Worm (Caenorhabditis elegans) whole organism, L3 larva: Measurements from ENCODE around the gene C09G12.17.

Experiments
- ZK546.5 ChIP-seq: sonication (generic microtip); optimal IDR thresholded peaks from 2 replicates; lab custom pipeline; 2017; ENCODE audit warnings: missing biosample characterization, missing genetic modification characterization
- aly-2 ChIP-seq: fragments of 150-350 bp; optimal IDR thresholded peaks from 2 replicates; lab custom pipeline; 2014; ENCODE audit warnings: missing biosample characterization, missing genetic modification characterization
- ama-1 ChIP-seq: fragments of 150-350 bp; optimal IDR thresholded peaks from 2 replicates; lab custom pipeline; 2018
- ceh-28 ChIP-seq: fragments of 150-350 bp; optimal IDR thresholded peaks from 2 replicates; lab custom pipeline; 2014; ENCODE audit warnings: missing biosample characterization, missing genetic modification reagents, missing genetic modification characterization
- ceh-82 ChIP-seq: fragments of 150-350 bp; optimal IDR thresholded peaks from 2 replicates; lab custom pipeline; 2014; ENCODE audit warnings: missing biosample characterization, missing genetic modification characterization
- daf-12 ChIP-seq: fragments of 150-350 bp; optimal IDR thresholded peaks from 2 replicates; lab custom pipeline; 2014; ENCODE audit warnings: missing biosample characterization, missing genetic modification reagents, missing genetic modification characterization
- egl-27 ChIP-seq: sonication (generic microtip); optimal IDR thresholded peaks from 4 replicates; lab custom pipeline; 2017; ENCODE audit warnings: missing biosample characterization, missing genetic modification reagents, missing genetic modification characterization
- egl-5 ChIP-seq: fragments of 150-350 bp; optimal IDR thresholded peaks from 2 replicates; lab custom pipeline; 2017; ENCODE audit warnings: missing biosample characterization, missing genetic modification reagents, missing genetic modification characterization, inconsistent platforms
- elt-1 ChIP-seq: fragments of 150-350 bp; optimal IDR thresholded peaks from 2 replicates; lab custom pipeline; 2014; ENCODE audit warnings: missing biosample characterization, missing genetic modification characterization
- elt-2 ChIP-seq: sonication (generic microtip); optimal IDR thresholded peaks from 2 replicates; lab custom pipeline; 2016; ENCODE audit warnings: missing genetic modification reagents, mild to moderate bottlenecking, missing genetic modification characterization, missing compliant biosample characterization
- eor-1 ChIP-seq, 2 experiments: fragments of 150-350 bp; optimal IDR thresholded peaks; 2 replicates each; lab custom pipeline; 2014 to 2018; ENCODE audit warnings: missing biosample characterization in 2 of 2, missing genetic modification characterization in 2 of 2
- fkh-10 ChIP-seq: sonication (generic microtip); optimal IDR thresholded peaks from 2 replicates; lab custom pipeline; 2017; ENCODE audit warnings: missing biosample characterization, missing genetic modification reagents, missing genetic modification characterization
- fkh-2 ChIP-seq: fragments of 150-350 bp; optimal IDR thresholded peaks from 2 replicates; lab custom pipeline; 2014; ENCODE audit warnings: missing biosample characterization, missing genetic modification reagents, missing genetic modification characterization
- hmg-11 ChIP-seq: sonication (generic microtip); optimal IDR thresholded peaks from 2 replicates; lab custom pipeline; 2016; ENCODE audit warnings: missing genetic modification characterization, missing compliant biosample characterization
- jun-1 ChIP-seq: fragments of 150-350 bp; optimal IDR thresholded peaks from 2 replicates; lab custom pipeline; 2014; ENCODE audit warnings: missing biosample characterization, missing genetic modification reagents, missing genetic modification characterization
- lin-15B ChIP-seq: fragments of 150-350 bp; optimal IDR thresholded peaks from 2 replicates; lab custom pipeline; 2014; ENCODE audit warnings: missing biosample characterization, missing genetic modification characterization
- lin-39 ChIP-seq: fragments of 150-350 bp; optimal IDR thresholded peaks from 2 replicates; lab custom pipeline; 2018; ENCODE audit warnings: missing biosample characterization, missing genetic modification reagents, missing genetic modification characterization
- lsy-12 ChIP-seq: sonication (generic microtip); optimal IDR thresholded peaks from 2 replicates; lab custom pipeline; 2016; ENCODE audit warnings: mild to moderate bottlenecking, missing genetic modification characterization, missing compliant biosample characterization
- mdl-1 ChIP-seq: fragments of 150-350 bp; optimal IDR thresholded peaks from 2 replicates; lab custom pipeline; 2014; ENCODE audit warnings: missing biosample characterization, missing genetic modification characterization
- nfya-1 ChIP-seq: sonication (generic microtip); optimal IDR thresholded peaks from 2 replicates; lab custom pipeline; 2017; ENCODE audit warnings: missing genetic modification characterization, mild to moderate bottlenecking, missing compliant biosample characterization, antibody characterized with exemption, moderate library complexity; ENCODE audit not compliant: insufficient read depth
- nhr-11 ChIP-seq: fragments of 150-350 bp; optimal IDR thresholded peaks from 2 replicates; lab custom pipeline; 2014; ENCODE audit warnings: missing biosample characterization, missing genetic modification characterization
- nhr-12 ChIP-seq: fragments of 150-350 bp; optimal IDR thresholded peaks from 2 replicates; lab custom pipeline; 2014; ENCODE audit warnings: missing biosample characterization, missing genetic modification characterization
- nhr-23 ChIP-seq: fragments of 150-350 bp; optimal IDR thresholded peaks from 2 replicates; lab custom pipeline; 2014; ENCODE audit warnings: missing biosample characterization, missing genetic modification reagents, missing genetic modification characterization
- nhr-237 ChIP-seq: fragments of 150-350 bp; optimal IDR thresholded peaks from 2 replicates; lab custom pipeline; 2014; ENCODE audit warnings: missing biosample characterization, missing genetic modification characterization
- nhr-25 ChIP-seq: sonication (generic microtip); optimal IDR thresholded peaks from 2 replicates; lab custom pipeline; 2017; ENCODE audit warnings: missing biosample characterization, missing genetic modification characterization
- nhr-43 ChIP-seq: sonication (generic microtip); optimal IDR thresholded peaks from 2 replicates; lab custom pipeline; 2016; ENCODE audit warnings: mild to moderate bottlenecking, missing genetic modification characterization, missing compliant biosample characterization; ENCODE audit not compliant: poor library complexity, severe bottlenecking
- nhr-67 ChIP-seq: fragments of 150-350 bp; optimal IDR thresholded peaks from 2 replicates; lab custom pipeline; 2014; ENCODE audit warnings: missing biosample characterization, missing genetic modification characterization
- nhr-76 ChIP-seq: fragments of 150-350 bp; sonication (generic microtip); optimal IDR thresholded peaks from 5 replicates; lab custom pipeline; 2014; ENCODE audit warnings: missing biosample characterization, missing genetic modification characterization
- nhr-77 ChIP-seq: fragments of 150-350 bp; optimal IDR thresholded peaks from 2 replicates; lab custom pipeline; 2014; ENCODE audit warnings: missing biosample characterization, missing genetic modification characterization
- pha-4 ChIP-seq: fragments of 150-350 bp; optimal IDR thresholded peaks from 2 replicates; lab custom pipeline; 2014; ENCODE audit warnings: missing biosample characterization, missing genetic modification reagents, missing genetic modification characterization
- pqm-1 ChIP-seq: fragments of 150-350 bp; optimal IDR thresholded peaks from 2 replicates; lab custom pipeline; 2017; ENCODE audit warnings: missing biosample characterization, missing genetic modification characterization, inconsistent platforms
- sea-2 ChIP-seq: fragments of 150-350 bp; sonication (generic microtip); optimal IDR thresholded peaks from 4 replicates; lab custom pipeline; 2014; ENCODE audit warnings: missing biosample characterization, missing genetic modification reagents, missing genetic modification characterization
- skn-1 ChIP-seq: fragments of 150-350 bp; optimal IDR thresholded peaks from 2 replicates; lab custom pipeline; 2014; ENCODE audit warnings: missing biosample characterization, missing genetic modification characterization
- snpc-4 ChIP-seq: fragments of 150-350 bp; optimal IDR thresholded peaks from 2 replicates; lab custom pipeline; 2014; ENCODE audit warnings: missing biosample characterization, missing genetic modification characterization
- tbx-2 ChIP-seq: sonication (generic microtip); optimal IDR thresholded peaks from 2 replicates; lab custom pipeline; 2016; ENCODE audit warnings: mild to moderate bottlenecking, missing genetic modification characterization, missing compliant biosample characterization
- unc-39 ChIP-seq: sonication (generic microtip); optimal IDR thresholded peaks from 4 replicates; lab custom pipeline; 2017; ENCODE audit warnings: missing biosample characterization, missing genetic modification characterization
- unc-62 ChIP-seq: fragments of 150-350 bp; sonication (generic microtip); optimal IDR thresholded peaks from 4 replicates; lab custom pipeline; 2014; ENCODE audit warnings: missing biosample characterization, missing genetic modification reagents, missing genetic modification characterization
- zag-1 ChIP-seq: fragments of 150-350 bp; optimal IDR thresholded peaks from 2 replicates; lab custom pipeline; 2014; ENCODE audit warnings: missing biosample characterization, missing genetic modification characterization
- ztf-11 ChIP-seq: fragments of 150-350 bp; optimal IDR thresholded peaks from 2 replicates; lab custom pipeline; 2014; ENCODE audit warnings: missing biosample characterization, missing genetic modification characterization
- ztf-4 ChIP-seq: fragments of 150-350 bp; optimal IDR thresholded peaks from 2 replicates; lab custom pipeline; 2014; ENCODE audit warnings: missing biosample characterization, missing genetic modification characterization

C09G12.17 gene

ce11 chrIV:3516586-3516985 lies 20.3 kb upstream of the C09G12.17 start, which contains the start of gene unc-33:
unc-33 (plus strand) TSS chrIV:3516886.
- no peak for TF ChIP-seq aly-2 (tag; lab: Kevin White, UChicago)
- TF ChIP-seq elt-1 (tag; lab: Kevin White, UChicago) = no peak
- TF ChIP-seq elt-2 (tag; lab: Kevin White, UChicago) = no peak
- TF ChIP-seq fkh-2 (tag; lab: Kevin White, UChicago) = no peak
- TF ChIP-seq tbx-2 (tag; lab: Kevin White, UChicago) = no peak
- no peak for TF ChIP-seq snpc-4 (tag; lab: Kevin White, UChicago)
- TF ChIP-seq ceh-82 = no peak
- no peak for TF ChIP-seq skn-1 (tag; lab: Kevin White, UChicago)
- TF ChIP-seq ztf-11 (tag; lab: Kevin White, UChicago) = no peak
- TF ChIP-seq nfya-1 (tag; lab: Kevin White, UChicago) = no peak
- no peak for TF ChIP-seq egl-5
- TF ChIP-seq nhr-76 = no peak
- no peak for TF ChIP-seq nhr-77 (tag; lab: Kevin White, UChicago)
- no peak for TF ChIP-seq zag-1 (tag; lab: Kevin White, UChicago)
- no peak for TF ChIP-seq pha-4 (tag; lab: Kevin White, UChicago)
- TF ChIP-seq ama-1 (lab: Kevin White, UChicago) = no peak
- no peak for TF ChIP-seq egl-27 (tag; lab: Kevin White, UChicago)
- no peak for TF ChIP-seq ZK546.5 (tag; lab: Kevin White, UChicago)
- no peak for TF ChIP-seq nhr-11 (tag; lab: Kevin White, UChicago)
- no peak for TF ChIP-seq pqm-1 (tag; lab: Kevin White, UChicago)

- peak; percentile 18 for TF ChIP-seq fkh-10
- TF ChIP-seq hmg-11 (tag; lab: Kevin White, UChicago) = peak; percentile 86
- peak; percentile 22 for TF ChIP-seq pqm-1 (tag; lab: Kevin White, UChicago)
- no peak for TF ChIP-seq unc-39 (tag; lab: Kevin White, UChicago)
- peak; percentile 61 for TF ChIP-seq egl-5
- peak; percentile 52 for TF ChIP-seq pha-4 (tag; lab: Kevin White, UChicago)
- peak; percentile 44 for TF ChIP-seq skn-1 (tag; lab: Kevin White, UChicago)
- no peak for TF ChIP-seq ceh-82
- no peak for TF ChIP-seq ztf-4 (tag; lab: Kevin White, UChicago)
- no peak for TF ChIP-seq zag-1 (tag; lab: Kevin White, UChicago)
- no peak for TF ChIP-seq nhr-67 (tag; lab: Kevin White, UChicago)
- TF ChIP-seq elt-2 (tag; lab: Kevin White, UChicago) = peak; percentile 15
- peak; percentile 6 for TF ChIP-seq ama-1 (lab: Kevin White, UChicago)
- TF ChIP-seq lin-15B (tag; lab: Kevin White, UChicago) = peak; percentile 39
- TF ChIP-seq ztf-11 (tag; lab: Kevin White, UChicago) = no peak
- no peak for TF ChIP-seq egl-27 (tag; lab: Kevin White, UChicago)
- TF ChIP-seq jun-1 (tag; lab: Kevin White, UChicago) = peak; percentile 75
- no peak for TF ChIP-seq sea-2 (GFP tag; lab: Kevin White, UChicago)
- peak; percentile 88 for TF ChIP-seq ceh-28 (tag; lab: Kevin White, UChicago)
- peak; percentile 18 for TF ChIP-seq nhr-23 (tag; lab: Kevin White, UChicago)
- TF ChIP-seq lin-39 (tag; lab: Kevin White, UChicago) = peak; percentile 76
- TF ChIP-seq nfya-1 (tag; lab: Kevin White, UChicago) = peak; percentile 89
- peak; percentile 58 for TF ChIP-seq snpc-4 (tag; lab: Kevin White, UChicago)
These were observed 19.3 kb upstream of the C09G12.17 start for ce11 chrIV:3515412-3516046.

- TF ChIP-seq snpc-4 (tag; lab: Kevin White, UChicago) (no peak), nhr-77 (tag; lab: Kevin White, UChicago) (no peak), nhr-76 (no peak), ceh-82 (no peak), lin-39 (tag; lab: Kevin White, UChicago) (no peak), ztf-11 (tag; lab: Kevin White, UChicago) (no peak), hmg-11 (tag; lab: Kevin White, UChicago) (no peak), egl-5 (no peak), skn-1 (tag; lab: Kevin White, UChicago) (no peak)
- TF ChIP-seq, all 47 proteins: peak for 0
These were observed 18.2 kb upstream of the C09G12.17 start, which contains the start of gene tsg-101 for ce11 chrIV:3514467-3514866. tsg-101 (minus strand) TSS chrIV:3514567.

- no peak for TF ChIP-seq ceh-28 (tag; lab: Kevin White, UChicago)
- no peak for TF ChIP-seq nhr-77 (tag; lab: Kevin White, UChicago)
- TF ChIP-seq ztf-4 (tag; lab: Kevin White, UChicago) = no peak
- TF ChIP-seq aly-2 (tag; lab: Kevin White, UChicago) = no peak
- TF ChIP-seq daf-12 (tag; lab: Kevin White, UChicago) = no peak
- TF ChIP-seq nhr-12 (tag; lab: Kevin White, UChicago) = no peak
- no peak for TF ChIP-seq unc-39 (tag; lab: Kevin White, UChicago)
- TF ChIP-seq nhr-237 (tag; lab: Kevin White, UChicago) = no peak
- TF ChIP-seq unc-62 (GFP tag; lab: Kevin White, UChicago) = no peak
- no peak for TF ChIP-seq fkh-2 (tag; lab: Kevin White, UChicago)
- TF ChIP-seq nhr-76 = no peak
- no peak for TF ChIP-seq eor-1 (tag; optimal IDR thresholded peaks at IDR 0.05; lab: Kevin White, UChicago)
- no peak for TF ChIP-seq nhr-43 (tag; lab: Kevin White, UChicago)
- TF ChIP-seq lsy-12 (tag; lab: Kevin White, UChicago) = no peak
- no peak for TF ChIP-seq nhr-25 (tag; lab: Kevin White, UChicago)
- no peak for TF ChIP-seq ZK546.5 (tag; lab: Kevin White, UChicago)
- TF ChIP-seq ztf-11 (tag; lab: Kevin White, UChicago) = no peak
- TF ChIP-seq zag-1 (tag; lab: Kevin White, UChicago) = no peak
- TF ChIP-seq ceh-82 = no peak
- no peak for TF ChIP-seq mdl-1
- TF ChIP-seq, all 47 proteins: peak for 0
These were observed 13.3 kb upstream of the C09G12.17 start, which contains the start of gene ced-10 for ce11 chrIV:3509477-3510063. ced-10 (minus strand) TSS chrIV:3509527.
